Fruit fly (Drosophila melanogaster) S2 (cell line): Measurements from ENCODE around the gene CG4301.

Source experiments
- CG8478 ChIP-seq: fragments of >200 bp; optimal IDR thresholded peaks from 2 replicates; lab custom pipeline; 2018
- CTCF ChIP-seq, 2 experiments: fragments of >200 bp; optimal IDR thresholded peaks; 2 replicates each; lab custom pipeline; 2018

DNA sequence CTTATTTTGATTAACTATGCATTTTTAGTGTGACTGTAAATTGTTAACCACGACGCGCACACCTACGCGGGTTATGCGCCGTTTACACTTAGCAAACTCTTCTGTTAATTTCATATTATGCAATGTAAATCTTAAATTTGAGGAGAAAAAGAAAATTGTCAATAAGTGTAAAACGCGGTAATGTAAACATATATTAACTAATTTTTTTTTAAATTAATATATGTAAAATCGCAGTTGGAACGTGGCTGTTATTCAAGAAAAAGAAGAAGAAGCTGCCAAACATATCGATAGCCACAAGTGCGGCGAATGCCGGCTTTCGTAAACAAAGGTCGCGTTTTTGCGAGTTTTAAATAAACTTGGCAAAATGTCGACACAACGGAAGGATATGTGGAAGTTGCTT, 13.9 kb upstream of the CG4301 start, which contains the start of the genes TH1 and mei-41:
- TF ChIP-seq CG8478 (lab: Kevin White, UChicago) (no peak), CTCF (optimal IDR thresholded peaks at IDR 0.05; lab: Kevin White, UChicago) (no peak)
